Worm (Caenorhabditis elegans): ENCODE measurements around the gene clec-40.

DNA sequence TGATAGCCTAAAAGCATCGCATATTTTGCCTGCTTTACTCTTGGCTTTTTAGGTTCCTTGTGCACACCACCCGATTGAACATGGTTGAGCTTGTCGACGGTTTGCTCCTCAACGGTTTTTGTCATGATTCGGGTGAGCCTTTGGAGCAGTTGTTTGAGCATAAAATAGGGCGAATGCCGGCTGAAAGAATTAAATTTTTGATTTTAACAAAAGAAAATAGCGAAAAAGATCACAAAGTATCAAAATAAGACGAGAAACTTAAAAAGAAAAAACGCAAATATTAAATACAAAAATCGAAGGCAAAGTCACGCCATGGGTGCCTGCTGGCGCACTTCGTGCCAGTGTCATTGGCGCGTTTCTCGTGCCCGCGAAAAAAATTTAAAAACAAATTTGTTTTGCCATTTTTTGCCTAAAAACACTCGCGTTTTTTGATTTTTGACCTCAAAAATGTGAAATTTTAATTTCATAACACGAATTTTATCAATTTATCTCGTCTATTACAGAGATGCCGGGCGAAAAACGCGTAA lies 46.0 kb downstream of the clec-40 start, which contains the start of the genes ctps-1 and pus-1:
- TF ChIP-seq ztf-23 (GFP tag; IDR thresholded peaks at IDR 0.05) (no peak), flt-1 (GFP tag; IDR thresholded peaks at IDR 0.05) (no peak), ref-1 (GFP tag; conservative IDR thresholded peaks at IDR 0.05) (no peak), ztf-29 (GFP tag; IDR thresholded peaks at IDR 0.05) (no peak), tab-1 (GFP tag; IDR thresholded peaks at IDR 0.05) (no peak), T22C8.4 (GFP tag; IDR thresholded peaks at IDR 0.05) (no peak)

All from whole organism, midembryonic.